Worm (Caenorhabditis elegans) whole organism, L3 larva: ENCODE measurements around the gene K01A2.6.

Source experiments
- aly-2 ChIP-seq: fragments of 150-350 bp; optimal IDR thresholded peaks from 2 replicates; lab custom pipeline; 2014; ENCODE audit warnings: missing biosample characterization, missing genetic modification characterization
- jun-1 ChIP-seq: fragments of 150-350 bp; optimal IDR thresholded peaks from 2 replicates; lab custom pipeline; 2014; ENCODE audit warnings: missing biosample characterization, missing genetic modification reagents, missing genetic modification characterization
- nhr-237 ChIP-seq: fragments of 150-350 bp; optimal IDR thresholded peaks from 2 replicates; lab custom pipeline; 2014; ENCODE audit warnings: missing biosample characterization, missing genetic modification characterization
- ztf-11 ChIP-seq: fragments of 150-350 bp; optimal IDR thresholded peaks from 2 replicates; lab custom pipeline; 2014; ENCODE audit warnings: missing biosample characterization, missing genetic modification characterization

DNA sequence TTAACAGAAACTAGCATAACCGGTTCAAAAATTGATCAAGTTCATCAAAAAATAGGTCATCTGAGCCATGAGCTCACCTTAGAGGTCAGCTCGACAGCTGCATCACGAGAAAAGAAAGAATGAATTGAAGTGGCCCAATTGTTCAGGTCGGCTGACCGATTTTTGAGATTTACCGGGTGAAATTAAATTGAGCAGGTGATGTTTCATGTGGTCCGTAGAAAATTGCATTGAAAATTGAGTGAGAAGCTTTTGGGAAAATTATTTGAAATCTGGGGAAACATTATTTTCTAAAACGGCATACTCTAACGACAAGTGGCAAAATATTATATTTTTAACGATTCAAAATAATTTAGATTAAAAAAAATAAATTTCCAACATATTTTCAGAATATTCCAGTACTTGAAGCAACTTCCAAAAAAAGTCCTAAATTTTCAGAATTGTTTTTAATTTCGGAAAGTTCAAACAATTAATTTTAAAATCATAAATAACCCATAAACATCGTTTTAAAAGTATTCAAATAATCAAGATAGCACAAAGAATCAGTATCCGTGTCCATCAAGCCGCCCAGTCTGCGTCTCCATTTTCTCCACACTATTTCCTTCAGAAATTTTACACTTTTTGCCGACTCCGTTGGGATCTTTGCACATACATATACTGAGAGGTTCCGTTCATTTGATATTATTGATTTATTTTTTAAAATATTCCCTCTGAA, 26.0 kb downstream of the K01A2.6 start, which contains the start of gene sgcb-1:
- TF ChIP-seq ztf-11 (tag; lab: Kevin White, UChicago), result no peak
- TF ChIP-seq nhr-237 (tag; lab: Kevin White, UChicago), result no peak
- no peak for TF ChIP-seq aly-2 (tag; lab: Kevin White, UChicago)
- TF ChIP-seq jun-1, result no peak
